Fruit fly (Drosophila melanogaster) whole organism, adult: Measurements from ENCODE around the gene Dhfr.
A peak's percentile ranks its signal among the peaks of the same experiment; 100 is the strongest.

Experiments
- CG11617 ChIP-seq: fragments of 200-800 bp; sonication (Bioruptor generic); optimal IDR thresholded peaks from 2 replicates; lab custom pipeline; 2017; ENCODE audit warnings: mild to moderate bottlenecking, missing biosample characterization, missing genetic modification reagents, missing genetic modification characterization
- CG12768 ChIP-seq: fragments of 200-800 bp; sonication (Bioruptor generic); optimal IDR thresholded peaks from 2 replicates; lab custom pipeline; 2017; ENCODE audit warnings: missing biosample characterization, missing genetic modification characterization, mild to moderate bottlenecking, moderate library complexity, missing genetic modification reagents
- CG14711 ChIP-seq: fragments of 200-800 bp; sonication (Bioruptor generic); optimal IDR thresholded peaks from 2 replicates; lab custom pipeline; 2018; ENCODE audit warnings: missing biosample characterization, mild to moderate bottlenecking, missing genetic modification characterization, moderate library complexity
- CG1620 ChIP-seq: fragments of 200-800 bp; sonication (Bioruptor generic); optimal IDR thresholded peaks from 2 replicates; lab custom pipeline; 2016; ENCODE audit warnings: missing biosample characterization, missing genetic modification characterization
- CG33017 ChIP-seq: fragments of 200-800 bp; sonication (Bioruptor generic); optimal IDR thresholded peaks from 2 replicates; lab custom pipeline; 2018; ENCODE audit warnings: missing biosample characterization, mild to moderate bottlenecking, missing genetic modification characterization, moderate library complexity
- CG5204 ChIP-seq: fragments of 200-800 bp; sonication (Bioruptor generic); optimal IDR thresholded peaks from 2 replicates; lab custom pipeline; 2016; ENCODE audit warnings: missing biosample characterization, missing genetic modification characterization
- CG7045 ChIP-seq: fragments of 200-800 bp; sonication (Bioruptor generic); optimal IDR thresholded peaks from 2 replicates; lab custom pipeline; 2017; ENCODE audit warnings: missing biosample characterization, mild to moderate bottlenecking, missing genetic modification characterization
- CG7101 ChIP-seq: fragments of 200-800 bp; sonication (Bioruptor generic); optimal IDR thresholded peaks from 2 replicates; lab custom pipeline; 2018; ENCODE audit warnings: missing biosample characterization, mild to moderate bottlenecking, missing genetic modification characterization, moderate library complexity
- Clk ChIP-seq: fragments of 200-800 bp; sonication (Bioruptor generic); optimal IDR thresholded peaks from 2 replicates; lab custom pipeline; 2017; ENCODE audit warnings: missing biosample characterization, missing genetic modification characterization
- Crg-1 ChIP-seq: fragments of 200-800 bp; sonication (Bioruptor generic); optimal IDR thresholded peaks from 2 replicates; lab custom pipeline; 2016; ENCODE audit warnings: missing biosample characterization, missing genetic modification characterization
- Hr96 ChIP-seq: fragments of 200-800 bp; sonication (Bioruptor generic); optimal IDR thresholded peaks from 2 replicates; lab custom pipeline; 2016; ENCODE audit warnings: missing biosample characterization, missing genetic modification characterization
- Mnt ChIP-seq: fragments of 200-800 bp; sonication (Bioruptor generic); optimal IDR thresholded peaks from 2 replicates; lab custom pipeline; 2016; ENCODE audit warnings: missing biosample characterization, mild to moderate bottlenecking, missing genetic modification characterization
- bab1 ChIP-seq: fragments of 200-800 bp; sonication (Bioruptor generic); optimal IDR thresholded peaks from 3 replicates; lab custom pipeline; 2019; ENCODE audit warnings: missing biosample characterization, mild to moderate bottlenecking, missing genetic modification characterization, moderate library complexity
- cic ChIP-seq: fragments of 200-800 bp; sonication (Bioruptor generic); optimal IDR thresholded peaks from 2 replicates; lab custom pipeline; 2017; ENCODE audit warnings: missing biosample characterization, mild to moderate bottlenecking, missing genetic modification characterization, moderate library complexity
- cnc ChIP-seq, 2 experiments: fragments of >200 bp; optimal IDR thresholded peaks; 2 replicates each; lab custom pipeline; 2017
- kay ChIP-seq: fragments of 200-800 bp; sonication (Bioruptor generic); peaks from one replicate; lab custom pipeline; 2016; ENCODE audit warnings: missing biosample characterization, missing genetic modification characterization, borderline replicate concordance
- ovo ChIP-seq: fragments of 200-800 bp; sonication (Bioruptor generic); optimal IDR thresholded peaks from 2 replicates; lab custom pipeline; 2016; ENCODE audit warnings: missing biosample characterization, missing genetic modification characterization
- pad ChIP-seq: fragments of 200-800 bp; sonication (Bioruptor generic); optimal IDR thresholded peaks from 3 replicates; lab custom pipeline; 2017; ENCODE audit warnings: missing biosample characterization, missing genetic modification characterization, mild to moderate bottlenecking, moderate library complexity, missing genetic modification reagents
- tj ChIP-seq: fragments of 200-800 bp; sonication (Bioruptor generic); optimal IDR thresholded peaks from 3 replicates; lab custom pipeline; 2017; ENCODE audit warnings: missing biosample characterization, mild to moderate bottlenecking, missing genetic modification characterization, moderate library complexity
- toe ChIP-seq: fragments of 200-800 bp; sonication (Bioruptor generic); optimal IDR thresholded peaks from 2 replicates; lab custom pipeline; 2016; ENCODE audit warnings: missing biosample characterization, missing genetic modification characterization

The Dhfr gene

DNA sequence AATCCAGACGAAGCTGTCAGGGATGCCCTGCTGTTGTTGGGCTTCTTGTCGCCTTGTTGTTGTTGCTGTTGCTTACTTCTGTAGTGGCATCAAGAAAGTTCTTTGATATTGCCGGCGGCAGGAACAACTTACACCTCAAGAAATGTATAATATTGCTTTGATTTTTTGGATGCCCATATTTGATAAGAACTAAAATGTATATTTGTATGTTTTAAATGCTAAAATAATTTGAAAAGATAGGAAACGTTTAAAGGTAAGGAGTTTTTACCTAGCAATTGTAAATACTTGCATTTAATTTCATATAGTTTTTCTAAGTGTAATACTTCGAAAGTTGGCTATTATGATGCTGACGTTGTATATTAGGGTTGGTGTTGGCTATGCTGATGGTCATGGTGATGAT is 29.2 kb downstream of the Dhfr start:
- TF ChIP-seq kay (GFP tag; lab: Kevin White, UChicago) (no peak), cic (no peak), CG7101 (tag; lab: Kevin White, UChicago) (no peak), tj (GFP tag; lab: Kevin White, UChicago) (no peak), CG14711 (tag; lab: Kevin White, UChicago) (no peak), pad (GFP tag; lab: Kevin White, UChicago) (no peak), Hr96 (GFP tag; lab: Kevin White, UChicago) (no peak), bab1 (GFP tag; lab: Kevin White, UChicago) (no peak), CG11617 (GFP tag; lab: Kevin White, UChicago) (no peak), cnc (optimal IDR thresholded peaks at IDR 0.05; lab: Kevin White, UChicago) (no peak), CG12768 (no peak), toe (GFP tag; lab: Kevin White, UChicago) (no peak), CG5204 (GFP tag; lab: Kevin White, UChicago) (no peak), Mnt (no peak)

DNA sequence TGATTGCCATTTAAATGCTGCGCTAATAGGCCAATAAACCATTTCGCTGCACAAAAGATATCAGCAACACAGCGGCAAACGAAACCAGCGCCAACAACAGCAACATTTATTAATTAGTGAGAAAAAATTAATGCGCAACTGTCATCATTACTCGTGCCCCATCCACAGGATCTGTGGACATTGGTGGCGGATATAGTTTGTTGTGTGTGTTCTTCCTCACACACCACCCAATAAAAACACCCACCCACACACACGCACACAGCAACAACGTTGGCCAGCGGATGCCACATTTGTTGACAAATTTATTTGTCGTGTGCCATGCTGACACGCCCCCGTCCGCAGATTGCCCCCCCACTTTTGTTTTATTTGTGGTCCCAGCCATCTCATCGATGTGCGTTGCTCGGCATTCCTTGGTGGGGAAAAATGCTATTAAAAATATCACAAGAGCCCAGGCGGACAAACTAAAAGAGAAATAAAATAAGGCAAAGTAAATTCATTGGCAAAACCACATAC is 37.2 kb downstream of the Dhfr start:
- TF ChIP-seq CG14711 (tag; lab: Kevin White, UChicago) (no peak), CG12768 (no peak), toe (GFP tag; lab: Kevin White, UChicago) (no peak), CG7045 (GFP tag; lab: Kevin White, UChicago) (no peak), Clk (GFP tag; lab: Kevin White, UChicago) (no peak), kay (GFP tag; lab: Kevin White, UChicago) (no peak), CG33017 (no peak), CG5204 (GFP tag; lab: Kevin White, UChicago) (no peak), ovo (GFP tag; lab: Kevin White, UChicago) (no peak), bab1 (GFP tag; lab: Kevin White, UChicago) (no peak), Hr96 (GFP tag; lab: Kevin White, UChicago) (no peak), tj (GFP tag; lab: Kevin White, UChicago) (no peak)

DNA sequence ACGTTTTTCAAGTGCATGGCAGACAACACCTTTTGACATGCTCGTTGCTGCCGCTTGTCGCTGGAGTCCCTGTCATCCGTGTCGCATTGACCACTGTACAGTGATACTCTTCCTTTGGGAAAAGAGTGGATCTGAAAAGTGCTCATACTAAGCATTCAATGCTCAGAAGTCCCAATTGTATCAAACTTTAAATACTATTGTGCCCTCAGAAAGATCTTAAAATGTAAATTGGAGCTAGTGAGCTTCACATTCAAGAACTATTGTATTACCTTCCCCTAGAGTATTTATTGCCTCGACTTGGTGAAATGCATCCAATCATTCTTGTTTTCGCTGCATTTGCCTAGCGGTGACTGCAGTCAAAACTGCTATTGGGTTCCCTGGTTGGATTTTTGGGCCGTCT is 42.4 kb downstream of the Dhfr start:
- TF ChIP-seq CG7045 (GFP tag; lab: Kevin White, UChicago) (no peak), Crg-1 (no peak), CG7101 (tag; lab: Kevin White, UChicago) (no peak), ovo (GFP tag; lab: Kevin White, UChicago) (no peak), CG14711 (tag; lab: Kevin White, UChicago) (no peak), Hr96 (GFP tag; lab: Kevin White, UChicago) (no peak), cnc (optimal IDR thresholded peaks at IDR 0.05; lab: Kevin White, UChicago) (no peak), tj (GFP tag; lab: Kevin White, UChicago) (no peak), pad (GFP tag; lab: Kevin White, UChicago) (no peak), kay (GFP tag; lab: Kevin White, UChicago) (no peak), CG5204 (GFP tag; lab: Kevin White, UChicago) (no peak)

DNA sequence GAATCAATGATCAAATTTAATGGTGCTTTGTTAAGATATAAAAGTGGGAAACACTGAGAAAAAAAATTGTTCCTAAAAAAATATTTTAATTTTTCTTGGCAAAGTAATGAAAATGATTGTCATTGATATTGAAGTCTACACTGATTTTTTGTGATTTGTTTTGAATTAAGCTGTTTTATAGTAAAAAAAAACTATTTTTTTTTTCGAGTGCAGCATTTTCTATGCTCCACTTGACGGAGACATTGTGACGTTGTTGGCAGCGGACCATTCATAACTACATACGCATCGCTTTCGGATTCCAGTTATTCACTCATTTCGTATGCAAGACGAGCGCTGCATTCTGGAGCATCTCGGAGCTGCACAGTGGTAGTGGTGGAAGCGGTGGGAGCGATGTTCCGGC is 43.2 kb downstream of the Dhfr start:
- TF ChIP-seq cnc (optimal IDR thresholded peaks at IDR 0.05; lab: Kevin White, UChicago) (no peak), CG1620 (no peak), Clk (GFP tag; lab: Kevin White, UChicago) (no peak), ovo (GFP tag; lab: Kevin White, UChicago) (no peak), pad (GFP tag; lab: Kevin White, UChicago) (no peak), bab1 (GFP tag; lab: Kevin White, UChicago) (no peak), CG14711 (tag; lab: Kevin White, UChicago) (no peak), toe (GFP tag; lab: Kevin White, UChicago) (no peak), CG12768 (no peak), CG5204 (GFP tag; lab: Kevin White, UChicago) (no peak), CG7101 (tag; lab: Kevin White, UChicago) (no peak), CG33017 (no peak)

DNA sequence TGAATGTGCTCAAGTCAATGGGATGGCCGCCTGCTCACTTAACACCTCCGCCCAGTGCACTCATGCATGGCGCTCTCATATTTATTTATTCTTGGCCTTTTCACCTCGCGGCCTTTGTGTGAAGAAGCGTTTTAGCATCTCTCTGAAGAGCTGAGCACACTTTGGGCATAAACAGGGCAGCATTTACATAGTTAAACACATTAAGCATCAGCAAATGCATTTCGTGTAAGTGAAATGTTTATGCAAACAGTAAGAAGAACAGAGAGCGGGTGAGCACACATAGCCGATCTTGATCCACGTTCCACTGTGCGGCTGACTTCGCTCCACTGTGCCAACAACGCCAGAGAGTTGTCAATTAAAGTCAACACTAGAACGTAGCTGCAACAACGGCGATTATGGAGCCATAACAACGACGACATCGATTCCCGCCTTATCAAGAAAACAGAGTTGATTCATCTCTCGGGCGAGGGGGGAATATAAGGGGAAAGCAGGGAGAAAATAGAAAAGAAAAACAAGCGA is 43.7 kb downstream of the Dhfr start:
- peak; percentile 32 for TF ChIP-seq kay (GFP tag; lab: Kevin White, UChicago)
- no peak for TF ChIP-seq tj (GFP tag; lab: Kevin White, UChicago)

DNA sequence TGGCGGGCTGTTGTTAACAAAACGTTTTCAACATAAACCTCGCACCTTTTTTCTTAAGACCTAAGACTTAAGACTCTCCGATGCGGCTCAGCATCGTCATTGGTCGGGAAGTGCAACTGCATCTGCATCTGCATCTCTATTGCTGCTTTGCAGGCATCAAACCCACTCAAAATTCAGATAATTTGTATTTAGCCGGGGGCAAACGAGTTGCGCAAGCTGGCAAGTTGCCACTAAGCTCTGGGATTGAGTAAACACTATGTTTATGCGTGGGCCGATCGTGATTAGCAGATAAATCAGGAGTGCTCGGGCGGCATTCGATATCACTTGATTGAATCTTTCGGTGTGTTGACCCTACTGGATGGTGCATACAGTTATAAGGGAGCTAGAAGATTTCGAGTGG is 44.6 kb downstream of the Dhfr start:
- TF ChIP-seq CG1620 (no peak), CG5204 (GFP tag; lab: Kevin White, UChicago) (no peak), Clk (GFP tag; lab: Kevin White, UChicago) (no peak), cic (no peak), CG7045 (GFP tag; lab: Kevin White, UChicago) (no peak), cnc (optimal IDR thresholded peaks at IDR 0.05; lab: Kevin White, UChicago) (no peak), CG12768 (no peak), CG14711 (tag; lab: Kevin White, UChicago) (no peak), Hr96 (GFP tag; lab: Kevin White, UChicago) (no peak), tj (GFP tag; lab: Kevin White, UChicago) (no peak), bab1 (GFP tag; lab: Kevin White, UChicago) (no peak), CG7101 (tag; lab: Kevin White, UChicago) (no peak)

DNA sequence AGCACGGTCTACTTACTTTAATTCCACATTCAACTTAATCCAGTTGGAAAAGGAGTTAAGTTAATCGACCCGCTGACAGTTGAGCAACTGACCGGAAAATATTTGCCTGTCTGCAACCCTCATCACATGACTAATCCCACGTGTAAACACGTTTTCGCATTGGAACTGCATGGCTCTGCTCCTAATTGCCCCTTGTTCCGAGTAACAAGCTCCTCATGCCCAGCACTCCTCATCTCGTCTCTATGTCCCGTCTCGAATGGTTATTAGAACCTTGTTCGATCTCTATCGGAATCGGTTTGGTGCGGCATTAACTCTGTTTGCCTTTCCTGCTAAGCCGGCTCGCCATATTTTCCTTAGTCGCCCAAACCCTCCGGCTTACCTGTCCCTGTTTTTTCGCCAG is 45.3 kb downstream of the Dhfr start:
- no peak for TF ChIP-seq CG1620
- TF ChIP-seq CG33017 = no peak
- no peak for TF ChIP-seq CG11617 (GFP tag; lab: Kevin White, UChicago)
- no peak for TF ChIP-seq pad (GFP tag; lab: Kevin White, UChicago)
- TF ChIP-seq CG5204 (GFP tag; lab: Kevin White, UChicago) = no peak
- no peak for TF ChIP-seq bab1 (GFP tag; lab: Kevin White, UChicago)
- TF ChIP-seq Mnt = no peak
- no peak for TF ChIP-seq tj (GFP tag; lab: Kevin White, UChicago)
- no peak for TF ChIP-seq toe (GFP tag; lab: Kevin White, UChicago)
- TF ChIP-seq ovo (GFP tag; lab: Kevin White, UChicago) = no peak
- no peak for TF ChIP-seq cic
- no peak for TF ChIP-seq Clk (GFP tag; lab: Kevin White, UChicago)
- TF ChIP-seq CG7045 (GFP tag; lab: Kevin White, UChicago) = no peak
- TF ChIP-seq cnc (optimal IDR thresholded peaks at IDR 0.05; lab: Kevin White, UChicago) = no peak
